Worm (Caenorhabditis elegans) whole organism, L3 larva: ENCODE results near the gene ZC262.7.

Experiments used
- R02D3.7 ChIP-seq: fragments of 150-350 bp; optimal IDR thresholded peaks from 2 replicates; lab custom pipeline; 2014; ENCODE audit warnings: missing biosample characterization, missing genetic modification characterization
- ZK546.5 ChIP-seq: sonication (generic microtip); optimal IDR thresholded peaks from 2 replicates; lab custom pipeline; 2017; ENCODE audit warnings: missing biosample characterization, missing genetic modification characterization
- aly-2 ChIP-seq: fragments of 150-350 bp; optimal IDR thresholded peaks from 2 replicates; lab custom pipeline; 2014; ENCODE audit warnings: missing biosample characterization, missing genetic modification characterization
- ama-1 ChIP-seq: fragments of 150-350 bp; optimal IDR thresholded peaks from 2 replicates; lab custom pipeline; 2018
- ceh-16 ChIP-seq: sonication (generic microtip); optimal IDR thresholded peaks from 2 replicates; lab custom pipeline; 2017; ENCODE audit warnings: missing biosample characterization, missing genetic modification characterization
- ceh-28 ChIP-seq: fragments of 150-350 bp; optimal IDR thresholded peaks from 2 replicates; lab custom pipeline; 2014; ENCODE audit warnings: missing biosample characterization, missing genetic modification reagents, missing genetic modification characterization
- ceh-82 ChIP-seq: fragments of 150-350 bp; optimal IDR thresholded peaks from 2 replicates; lab custom pipeline; 2014; ENCODE audit warnings: missing biosample characterization, missing genetic modification characterization
- ceh-9 ChIP-seq: sonication (generic microtip); optimal IDR thresholded peaks from 2 replicates; lab custom pipeline; 2018; ENCODE audit warnings: missing biosample characterization, missing genetic modification characterization
- daf-12 ChIP-seq: fragments of 150-350 bp; optimal IDR thresholded peaks from 2 replicates; lab custom pipeline; 2014; ENCODE audit warnings: missing biosample characterization, missing genetic modification reagents, missing genetic modification characterization
- egl-27 ChIP-seq: sonication (generic microtip); optimal IDR thresholded peaks from 4 replicates; lab custom pipeline; 2017; ENCODE audit warnings: missing biosample characterization, missing genetic modification reagents, missing genetic modification characterization
- egl-5 ChIP-seq: fragments of 150-350 bp; optimal IDR thresholded peaks from 2 replicates; lab custom pipeline; 2017; ENCODE audit warnings: missing biosample characterization, missing genetic modification reagents, missing genetic modification characterization, inconsistent platforms
- elt-1 ChIP-seq: fragments of 150-350 bp; optimal IDR thresholded peaks from 2 replicates; lab custom pipeline; 2014; ENCODE audit warnings: missing biosample characterization, missing genetic modification characterization
- elt-2 ChIP-seq: sonication (generic microtip); optimal IDR thresholded peaks from 2 replicates; lab custom pipeline; 2016; ENCODE audit warnings: missing genetic modification reagents, mild to moderate bottlenecking, missing genetic modification characterization, missing compliant biosample characterization
- elt-3 ChIP-seq, 3 experiments: fragments of 150-350 bp in 1 of 3; sonication (generic microtip) in 2 of 3; optimal IDR thresholded peaks; 2 replicates in 2 of 3; 4 replicates in 1 of 3; lab custom pipeline; 2014 to 2017; ENCODE audit warnings: missing biosample characterization in 3 of 3, missing genetic modification characterization in 3 of 3
- eor-1 ChIP-seq, 2 experiments: fragments of 150-350 bp; optimal IDR thresholded peaks; 2 replicates each; lab custom pipeline; 2014 to 2018; ENCODE audit warnings: missing biosample characterization in 2 of 2, missing genetic modification characterization in 2 of 2
- fkh-10 ChIP-seq: sonication (generic microtip); optimal IDR thresholded peaks from 2 replicates; lab custom pipeline; 2017; ENCODE audit warnings: missing biosample characterization, missing genetic modification reagents, missing genetic modification characterization
- fkh-2 ChIP-seq: fragments of 150-350 bp; optimal IDR thresholded peaks from 2 replicates; lab custom pipeline; 2014; ENCODE audit warnings: missing biosample characterization, missing genetic modification reagents, missing genetic modification characterization
- fos-1 ChIP-seq: fragments of 150-350 bp; optimal IDR thresholded peaks from 2 replicates; lab custom pipeline; 2014; ENCODE audit warnings: missing biosample characterization, missing genetic modification characterization
- hmg-11 ChIP-seq: sonication (generic microtip); optimal IDR thresholded peaks from 2 replicates; lab custom pipeline; 2016; ENCODE audit warnings: missing genetic modification characterization, missing compliant biosample characterization
- jun-1 ChIP-seq: fragments of 150-350 bp; optimal IDR thresholded peaks from 2 replicates; lab custom pipeline; 2014; ENCODE audit warnings: missing biosample characterization, missing genetic modification reagents, missing genetic modification characterization
- lin-15B ChIP-seq: fragments of 150-350 bp; optimal IDR thresholded peaks from 2 replicates; lab custom pipeline; 2014; ENCODE audit warnings: missing biosample characterization, missing genetic modification characterization
- lin-39 ChIP-seq: fragments of 150-350 bp; optimal IDR thresholded peaks from 2 replicates; lab custom pipeline; 2018; ENCODE audit warnings: missing biosample characterization, missing genetic modification reagents, missing genetic modification characterization
- lsy-12 ChIP-seq: sonication (generic microtip); optimal IDR thresholded peaks from 2 replicates; lab custom pipeline; 2016; ENCODE audit warnings: mild to moderate bottlenecking, missing genetic modification characterization, missing compliant biosample characterization
- mdl-1 ChIP-seq: fragments of 150-350 bp; optimal IDR thresholded peaks from 2 replicates; lab custom pipeline; 2014; ENCODE audit warnings: missing biosample characterization, missing genetic modification characterization
- mml-1 ChIP-seq: fragments of 150-350 bp; sonication (generic microtip); optimal IDR thresholded peaks from 3 replicates; lab custom pipeline; 2014; ENCODE audit warnings: missing biosample characterization, missing genetic modification characterization
- nfya-1 ChIP-seq: sonication (generic microtip); optimal IDR thresholded peaks from 2 replicates; lab custom pipeline; 2017; ENCODE audit warnings: missing genetic modification characterization, mild to moderate bottlenecking, missing compliant biosample characterization, antibody characterized with exemption, moderate library complexity; ENCODE audit not compliant: insufficient read depth
- nhr-11 ChIP-seq: fragments of 150-350 bp; optimal IDR thresholded peaks from 2 replicates; lab custom pipeline; 2014; ENCODE audit warnings: missing biosample characterization, missing genetic modification characterization
- nhr-12 ChIP-seq: fragments of 150-350 bp; optimal IDR thresholded peaks from 2 replicates; lab custom pipeline; 2014; ENCODE audit warnings: missing biosample characterization, missing genetic modification characterization
- nhr-23 ChIP-seq: fragments of 150-350 bp; optimal IDR thresholded peaks from 2 replicates; lab custom pipeline; 2014; ENCODE audit warnings: missing biosample characterization, missing genetic modification reagents, missing genetic modification characterization
- nhr-237 ChIP-seq: fragments of 150-350 bp; optimal IDR thresholded peaks from 2 replicates; lab custom pipeline; 2014; ENCODE audit warnings: missing biosample characterization, missing genetic modification characterization
- nhr-25 ChIP-seq: sonication (generic microtip); optimal IDR thresholded peaks from 2 replicates; lab custom pipeline; 2017; ENCODE audit warnings: missing biosample characterization, missing genetic modification characterization
- nhr-28 ChIP-seq: fragments of 150-350 bp; optimal IDR thresholded peaks from 2 replicates; lab custom pipeline; 2014; ENCODE audit warnings: missing biosample characterization, missing genetic modification characterization
- nhr-43 ChIP-seq: sonication (generic microtip); optimal IDR thresholded peaks from 2 replicates; lab custom pipeline; 2016; ENCODE audit warnings: mild to moderate bottlenecking, missing genetic modification characterization, missing compliant biosample characterization; ENCODE audit not compliant: poor library complexity, severe bottlenecking
- nhr-67 ChIP-seq: fragments of 150-350 bp; optimal IDR thresholded peaks from 2 replicates; lab custom pipeline; 2014; ENCODE audit warnings: missing biosample characterization, missing genetic modification characterization
- nhr-76 ChIP-seq: fragments of 150-350 bp; sonication (generic microtip); optimal IDR thresholded peaks from 5 replicates; lab custom pipeline; 2014; ENCODE audit warnings: missing biosample characterization, missing genetic modification characterization
- nhr-77 ChIP-seq: fragments of 150-350 bp; optimal IDR thresholded peaks from 2 replicates; lab custom pipeline; 2014; ENCODE audit warnings: missing biosample characterization, missing genetic modification characterization
- pha-4 ChIP-seq: fragments of 150-350 bp; optimal IDR thresholded peaks from 2 replicates; lab custom pipeline; 2014; ENCODE audit warnings: missing biosample characterization, missing genetic modification reagents, missing genetic modification characterization
- pqm-1 ChIP-seq: fragments of 150-350 bp; optimal IDR thresholded peaks from 2 replicates; lab custom pipeline; 2017; ENCODE audit warnings: missing biosample characterization, missing genetic modification characterization, inconsistent platforms
- sea-2 ChIP-seq: fragments of 150-350 bp; sonication (generic microtip); optimal IDR thresholded peaks from 4 replicates; lab custom pipeline; 2014; ENCODE audit warnings: missing biosample characterization, missing genetic modification reagents, missing genetic modification characterization
- skn-1 ChIP-seq: fragments of 150-350 bp; optimal IDR thresholded peaks from 2 replicates; lab custom pipeline; 2014; ENCODE audit warnings: missing biosample characterization, missing genetic modification characterization
- snpc-4 ChIP-seq: fragments of 150-350 bp; optimal IDR thresholded peaks from 2 replicates; lab custom pipeline; 2014; ENCODE audit warnings: missing biosample characterization, missing genetic modification characterization
- tbx-2 ChIP-seq: sonication (generic microtip); optimal IDR thresholded peaks from 2 replicates; lab custom pipeline; 2016; ENCODE audit warnings: mild to moderate bottlenecking, missing genetic modification characterization, missing compliant biosample characterization
- unc-39 ChIP-seq: sonication (generic microtip); optimal IDR thresholded peaks from 4 replicates; lab custom pipeline; 2017; ENCODE audit warnings: missing biosample characterization, missing genetic modification characterization
- unc-62 ChIP-seq: fragments of 150-350 bp; sonication (generic microtip); optimal IDR thresholded peaks from 4 replicates; lab custom pipeline; 2014; ENCODE audit warnings: missing biosample characterization, missing genetic modification reagents, missing genetic modification characterization
- zag-1 ChIP-seq: fragments of 150-350 bp; optimal IDR thresholded peaks from 2 replicates; lab custom pipeline; 2014; ENCODE audit warnings: missing biosample characterization, missing genetic modification characterization
- ztf-11 ChIP-seq: fragments of 150-350 bp; optimal IDR thresholded peaks from 2 replicates; lab custom pipeline; 2014; ENCODE audit warnings: missing biosample characterization, missing genetic modification characterization
- ztf-4 ChIP-seq: fragments of 150-350 bp; optimal IDR thresholded peaks from 2 replicates; lab custom pipeline; 2014; ENCODE audit warnings: missing biosample characterization, missing genetic modification characterization

The ZC262.7 gene

DNA sequence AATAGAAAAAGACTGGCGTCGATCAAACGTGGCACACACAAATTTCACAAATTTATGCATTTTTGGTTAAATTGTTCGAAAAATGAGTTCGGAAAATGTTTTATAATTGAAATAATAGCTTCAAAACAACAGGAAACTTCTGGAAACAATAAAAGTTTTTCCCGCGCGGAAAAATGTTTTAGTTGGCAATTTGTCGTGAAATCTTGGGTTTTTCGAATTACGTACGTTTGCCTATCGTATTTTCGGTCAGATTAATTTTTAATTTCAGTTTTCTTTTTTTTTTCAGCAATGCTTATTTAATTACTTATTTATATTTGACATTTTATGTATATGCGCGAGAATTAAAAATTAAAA lies 11.3 kb upstream of the ZC262.7 start:
- TF ChIP-seq hmg-11 (tag; lab: Kevin White, UChicago), result no peak
- no peak for TF ChIP-seq nhr-11 (tag; lab: Kevin White, UChicago)
- no peak for TF ChIP-seq skn-1 (tag; lab: Kevin White, UChicago)
- no peak for TF ChIP-seq nhr-28 (tag; lab: Kevin White, UChicago)
- TF ChIP-seq sea-2 (GFP tag; lab: Kevin White, UChicago), result no peak
- no peak for TF ChIP-seq lsy-12
- no peak for TF ChIP-seq aly-2 (tag; lab: Kevin White, UChicago)
- TF ChIP-seq eor-1 (tag; optimal IDR thresholded peaks at IDR 0.05; lab: Kevin White, UChicago), result no peak
- TF ChIP-seq R02D3.7 (tag; lab: Kevin White, UChicago), result no peak
- no peak for TF ChIP-seq ceh-9 (tag; lab: Kevin White, UChicago)
- TF ChIP-seq unc-62, result no peak

- TF ChIP-seq ceh-9 (tag; lab: Kevin White, UChicago) (no peak), ama-1 (peak; percentile 15), egl-27 (tag; lab: Kevin White, UChicago) (no peak), hmg-11 (tag; lab: Kevin White, UChicago) (no peak), daf-12 (no peak), eor-1 (tag; optimal IDR thresholded peaks at IDR 0.05; lab: Kevin White, UChicago) (no peak), ceh-28 (peak; percentile 52), nhr-11 (tag; lab: Kevin White, UChicago) (no peak), elt-1 (tag; lab: Kevin White, UChicago) (no peak), fos-1 (tag; lab: Kevin White, UChicago) (no peak), ceh-16 (tag; lab: Kevin White, UChicago) (no peak), nhr-25 (tag; lab: Kevin White, UChicago) (peak; percentile 14), fkh-10 (GFP tag; lab: Kevin White, UChicago) (no peak), ztf-4 (no peak), lsy-12 (no peak), pha-4 (tag; lab: Kevin White, UChicago) (peak; percentile 87), lin-15B (tag; lab: Kevin White, UChicago) (peak; percentile 36), ztf-11 (tag; lab: Kevin White, UChicago) (no peak), nhr-67 (tag; lab: Kevin White, UChicago) (no peak), lin-39 (tag; lab: Kevin White, UChicago) (peak; percentile 39), skn-1 (tag; lab: Kevin White, UChicago) (no peak), nfya-1 (tag; lab: Kevin White, UChicago) (peak; percentile 88), nhr-43 (tag; lab: Kevin White, UChicago) (no peak), egl-5 (tag; lab: Kevin White, UChicago) (no peak), unc-62 (no peak), mdl-1 (tag; lab: Kevin White, UChicago) (peak; percentile 36), ceh-82 (tag; lab: Kevin White, UChicago) (no peak), nhr-237 (no peak), pqm-1 (tag; lab: Kevin White, UChicago) (peak; percentile 18), elt-3 (tag; optimal IDR thresholded peaks at IDR 0.05; lab: Kevin White, UChicago) (no peak), ZK546.5 (tag; lab: Kevin White, UChicago) (no peak), elt-2 (peak; percentile 8), sea-2 (GFP tag; lab: Kevin White, UChicago) (no peak), jun-1 (no peak), nhr-76 (tag; lab: Kevin White, UChicago) (no peak), snpc-4 (tag; lab: Kevin White, UChicago) (peak; percentile 4), aly-2 (tag; lab: Kevin White, UChicago) (no peak), mml-1 (tag; lab: Kevin White, UChicago) (no peak), tbx-2 (tag; lab: Kevin White, UChicago) (no peak), R02D3.7 (tag; lab: Kevin White, UChicago) (no peak), nhr-28 (tag; lab: Kevin White, UChicago) (no peak), nhr-23 (tag; lab: Kevin White, UChicago) (peak; percentile 62), nhr-77 (tag; lab: Kevin White, UChicago) (no peak), zag-1 (no peak), fkh-2 (no peak), nhr-12 (no peak), unc-39 (tag; lab: Kevin White, UChicago) (no peak)
Observed at ce11 chrIII:8354644-8355461, 10.7 kb upstream of the ZC262.7 start, which contains the start of gene unc-116. Gene unc-116, minus strand, starts transcription at chrIII:8355174.
